Worm (Caenorhabditis elegans) whole organism, late embryonic: ENCODE data around the gene cyp-33C1.

ENCODE experiments used
- F13H6.1 ChIP-seq: sonication (generic microtip); optimal IDR thresholded peaks from 2 replicates; lab custom pipeline; 2016; ENCODE audit warnings: missing genetic modification characterization, missing compliant biosample characterization
- dmd-4 ChIP-seq: sonication (generic microtip); optimal IDR thresholded peaks from 2 replicates; lab custom pipeline; 2016; ENCODE audit warnings: borderline replicate concordance, missing genetic modification characterization, missing compliant biosample characterization
- pha-4 ChIP-seq: fragments of 150-350 bp; optimal IDR thresholded peaks from 2 replicates; lab custom pipeline; 2018; ENCODE audit warnings: missing biosample characterization, missing genetic modification reagents, missing genetic modification characterization
- sox-4 ChIP-seq: sonication (generic microtip); optimal IDR thresholded peaks from 2 replicates; lab custom pipeline; 2017; ENCODE audit warnings: mild to moderate bottlenecking, missing genetic modification characterization, inconsistent platforms, missing compliant biosample characterization
- unc-3 ChIP-seq, 2 experiments: fragments of 200-800 bp in 1 of 2; sonication (Bioruptor generic) in 1 of 2; sonication (generic microtip) in 1 of 2; conservative IDR thresholded peaks in 1 of 2; optimal IDR thresholded peaks in 1 of 2; 2 replicates each; pipeline versions ENCODE4 v1.3.6 to Lab custom; 2016 to 2022; ENCODE audit warnings: missing compliant biosample characterization in 2 of 2, missing genetic modification characterization in 2 of 2, missing genetic modification reagents in 1 of 2

DNA sequence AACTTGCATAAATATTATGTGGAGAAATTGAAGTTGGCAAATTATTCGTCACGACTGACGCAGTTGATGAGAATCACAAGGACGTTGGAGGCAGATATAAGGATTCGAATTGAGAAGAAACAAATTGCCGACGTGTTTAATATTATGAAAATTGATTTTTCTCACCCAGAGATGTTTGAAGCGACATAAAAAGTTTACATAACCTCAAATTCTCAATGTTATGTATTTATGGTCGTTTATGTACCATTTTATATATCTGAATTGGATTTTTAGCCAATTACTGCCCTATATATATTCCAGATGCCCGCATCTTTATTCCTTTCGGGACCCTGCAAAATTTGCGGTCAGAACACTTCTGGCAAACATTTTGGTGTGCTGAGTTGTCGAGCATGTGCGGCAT is 49.5 kb downstream of the cyp-33C1 start, which contains the start of gene nhr-126:
- TF ChIP-seq pha-4 (tag; lab: Kevin White, UChicago) (no peak), F13H6.1 (no peak), unc-3 (GFP tag; conservative IDR thresholded peaks at IDR 0.05; lab: Robert Waterston, UW) (no peak), unc-3 (tag; optimal IDR thresholded peaks at IDR 0.05; lab: Kevin White, UChicago) (no peak), dmd-4 (tag; lab: Kevin White, UChicago) (no peak), sox-4 (no peak)
